Fruit fly (Drosophila melanogaster) whole organism, adult: ENCODE measurements around the gene Rab23.

Experiments used
- CG14711 ChIP-seq: fragments of 200-800 bp; sonication (Bioruptor generic); optimal IDR thresholded peaks from 2 replicates; lab custom pipeline; 2018; ENCODE audit warnings: missing biosample characterization, mild to moderate bottlenecking, missing genetic modification characterization, moderate library complexity
- CG5204 ChIP-seq: fragments of 200-800 bp; sonication (Bioruptor generic); optimal IDR thresholded peaks from 2 replicates; lab custom pipeline; 2016; ENCODE audit warnings: missing biosample characterization, missing genetic modification characterization
- CG7101 ChIP-seq: fragments of 200-800 bp; sonication (Bioruptor generic); optimal IDR thresholded peaks from 2 replicates; lab custom pipeline; 2018; ENCODE audit warnings: missing biosample characterization, mild to moderate bottlenecking, missing genetic modification characterization, moderate library complexity
- cic ChIP-seq: fragments of 200-800 bp; sonication (Bioruptor generic); optimal IDR thresholded peaks from 2 replicates; lab custom pipeline; 2017; ENCODE audit warnings: missing biosample characterization, mild to moderate bottlenecking, missing genetic modification characterization, moderate library complexity
- kay ChIP-seq: fragments of 200-800 bp; sonication (Bioruptor generic); peaks from one replicate; lab custom pipeline; 2016; ENCODE audit warnings: missing biosample characterization, missing genetic modification characterization, borderline replicate concordance
- ovo ChIP-seq: fragments of 200-800 bp; sonication (Bioruptor generic); optimal IDR thresholded peaks from 2 replicates; lab custom pipeline; 2016; ENCODE audit warnings: missing biosample characterization, missing genetic modification characterization
- pad ChIP-seq: fragments of 200-800 bp; sonication (Bioruptor generic); optimal IDR thresholded peaks from 3 replicates; lab custom pipeline; 2017; ENCODE audit warnings: missing biosample characterization, missing genetic modification characterization, mild to moderate bottlenecking, moderate library complexity, missing genetic modification reagents

DNA sequence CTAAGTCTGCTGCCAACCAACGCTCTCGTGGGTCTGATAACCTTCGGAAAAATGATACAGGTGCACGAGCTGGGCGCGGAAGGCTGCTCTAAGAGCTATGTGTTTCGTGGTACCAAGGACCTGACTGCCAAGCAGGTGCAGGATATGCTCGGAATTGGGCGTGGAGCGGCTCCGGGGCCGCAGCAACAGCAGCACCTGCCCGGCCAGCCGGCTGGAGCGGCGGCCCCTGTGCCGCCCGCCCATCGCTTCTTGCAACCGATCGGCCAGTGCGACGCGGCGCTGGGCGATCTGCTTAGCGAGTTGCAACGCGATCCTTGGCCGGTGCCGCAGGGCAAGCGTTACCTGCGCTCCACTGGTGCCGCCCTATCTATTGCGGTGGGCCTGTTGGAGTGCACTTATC lies 35.3 kb downstream of the Rab23 start:
- no peak for TF ChIP-seq kay (GFP tag; lab: Kevin White, UChicago)
- no peak for TF ChIP-seq CG7101 (tag; lab: Kevin White, UChicago)
- TF ChIP-seq CG5204 (GFP tag; lab: Kevin White, UChicago) = no peak
- no peak for TF ChIP-seq CG14711 (tag; lab: Kevin White, UChicago)
- TF ChIP-seq pad (GFP tag; lab: Kevin White, UChicago) = no peak
- TF ChIP-seq cic (GFP tag; lab: Kevin White, UChicago) = no peak
- no peak for TF ChIP-seq ovo (GFP tag; lab: Kevin White, UChicago)
